Worm (Caenorhabditis elegans) whole organism, L2 larva: Measurements from ENCODE around the gene M05D6.1.
A peak's percentile ranks its signal among the peaks of the same experiment; 100 is the strongest.

Experiments
- ZK546.5 ChIP-seq: sonication (generic microtip); optimal IDR thresholded peaks from 2 replicates; lab custom pipeline; 2017; ENCODE audit warnings: missing biosample characterization, missing genetic modification characterization
- aly-2 ChIP-seq: fragments of 150-350 bp; optimal IDR thresholded peaks from 2 replicates; lab custom pipeline; 2014; ENCODE audit warnings: missing biosample characterization, missing genetic modification characterization
- lin-13 ChIP-seq: fragments of 150-350 bp; optimal IDR thresholded peaks from 2 replicates; lab custom pipeline; 2014; ENCODE audit warnings: missing biosample characterization, missing genetic modification reagents, missing genetic modification characterization
- mbf-1 ChIP-seq: sonication (generic microtip); optimal IDR thresholded peaks from 2 replicates; lab custom pipeline; 2017; ENCODE audit warnings: missing biosample characterization, missing genetic modification characterization
- mdl-1 ChIP-seq, 2 experiments: fragments of 150-350 bp in 1 of 2; sonication (generic microtip) in 1 of 2; optimal IDR thresholded peaks; 2 replicates each; lab custom pipeline; 2017; ENCODE audit warnings: missing biosample characterization in 2 of 2, missing genetic modification characterization in 2 of 2
- nhr-129 ChIP-seq: fragments of 150-350 bp; optimal IDR thresholded peaks from 2 replicates; lab custom pipeline; 2014; ENCODE audit warnings: missing biosample characterization, missing genetic modification characterization
- nhr-237 ChIP-seq: fragments of 150-350 bp; optimal IDR thresholded peaks from 2 replicates; lab custom pipeline; 2014; ENCODE audit warnings: missing biosample characterization, missing genetic modification characterization
- unc-39 ChIP-seq: fragments of 150-350 bp; optimal IDR thresholded peaks from 2 replicates; lab custom pipeline; 2014; ENCODE audit warnings: missing biosample characterization, missing genetic modification characterization

DNA sequence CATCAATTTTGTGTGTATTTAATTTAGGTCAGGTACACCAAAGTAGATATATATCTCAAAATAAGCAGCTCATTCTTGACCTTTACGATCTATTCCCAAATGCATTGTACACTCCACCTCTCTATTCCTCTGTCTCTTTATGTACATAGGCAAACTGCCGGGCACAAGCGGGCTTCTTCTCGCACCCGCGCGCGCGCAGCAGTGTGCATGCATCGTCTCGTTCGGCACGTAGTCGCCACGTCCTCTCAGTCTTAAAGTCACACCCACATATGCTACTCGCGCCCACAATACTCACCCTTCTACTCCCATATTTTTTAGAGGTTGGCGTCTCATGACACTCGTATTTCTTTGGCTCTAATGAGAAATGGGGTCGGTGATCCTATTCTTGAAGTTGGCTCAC lies 23.8 kb downstream of the M05D6.1 start:
- TF ChIP-seq nhr-237 (tag; lab: Kevin White, UChicago) (no peak), mdl-1 (tag; optimal IDR thresholded peaks at IDR 0.05; lab: Kevin White, UChicago) (no peak), aly-2 (no peak), unc-39 (tag; lab: Kevin White, UChicago) (no peak), nhr-129 (tag; lab: Kevin White, UChicago) (peak; percentile 18), mbf-1 (tag; lab: Kevin White, UChicago) (no peak), lin-13 (no peak), ZK546.5 (tag; lab: Kevin White, UChicago) (no peak)
